Worm (Caenorhabditis elegans): ENCODE data around the gene ZK637.4.

Gene ZK637.4

DNA sequence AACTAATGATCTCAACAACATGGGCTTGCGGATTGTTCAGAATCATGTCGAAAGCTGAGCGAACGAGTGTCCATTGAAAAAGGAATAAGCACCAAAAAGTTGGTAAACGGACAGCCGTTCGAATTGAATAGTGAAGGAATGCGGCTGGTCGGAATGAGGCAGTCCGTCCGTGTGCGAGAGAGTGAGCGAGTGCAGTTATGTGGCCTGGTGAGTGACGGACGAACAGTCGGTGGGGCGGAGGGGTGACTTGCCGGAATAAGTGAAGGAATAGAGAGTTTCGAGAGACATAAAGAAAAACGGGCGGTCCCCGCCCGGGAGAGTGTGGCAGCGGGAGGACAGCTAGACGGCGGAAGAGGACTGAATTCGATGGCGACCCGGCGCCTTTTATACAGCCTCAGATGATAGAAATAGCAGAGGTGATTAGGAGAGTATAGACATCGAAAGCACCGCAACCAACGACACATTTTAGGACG is 28.2 kb upstream of the ZK637.4 start (continued):
- TF ChIP-seq F23B12.7 (tag; optimal IDR thresholded peaks at IDR 0.05; ENCODE audit: insufficient read depth): no peak
- TF ChIP-seq nhr-80 (tag; optimal IDR thresholded peaks at IDR 0.05): peak; percentile 98
- no peak for TF ChIP-seq unc-62 (GFP tag; optimal IDR thresholded peaks at IDR 0.05)
- peak; percentile 70 for TF ChIP-seq madf-10 (tag; optimal IDR thresholded peaks at IDR 0.05)
- TF ChIP-seq madf-8 (GFP tag; conservative IDR thresholded peaks at IDR 0.05): no peak
- TF ChIP-seq athp-1 (tag; optimal IDR thresholded peaks at IDR 0.05): peak; percentile 75
- peak; percentile 82 for TF ChIP-seq chd-7 (tag; optimal IDR thresholded peaks at IDR 0.05)
- TF ChIP-seq pha-4 (tag; optimal IDR thresholded peaks at IDR 0.05): peak; percentile 13
- peak; percentile 95 for TF ChIP-seq ama-1 (optimal IDR thresholded peaks at IDR 0.05)
- TF ChIP-seq ama-1 (GFP tag; optimal IDR thresholded peaks at IDR 0.05): no peak
- no peak for TF ChIP-seq sptf-2 (GFP tag; optimal IDR thresholded peaks at IDR 0.05)
- no peak for TF ChIP-seq Y95B8A.8 (GFP tag; IDR thresholded peaks at IDR 0.05)
- no peak for TF ChIP-seq lsy-27 (tag; optimal IDR thresholded peaks at IDR 0.05; ENCODE audit: borderline replicate concordance, insufficient read depth)
- TF ChIP-seq F55B11.4 (tag; optimal IDR thresholded peaks at IDR 0.05; ENCODE audit: borderline replicate concordance, insufficient read depth): no peak
- peak; percentile 57 for TF ChIP-seq lin-54 (GFP tag; optimal IDR thresholded peaks at IDR 0.05)
- TF ChIP-seq ceh-79 (tag; optimal IDR thresholded peaks at IDR 0.05): peak; percentile 41
- peak; percentile 80 for TF ChIP-seq nfyb-1 (GFP tag; IDR thresholded peaks at IDR 0.05)
- TF ChIP-seq B0035.1 (tag; optimal IDR thresholded peaks at IDR 0.05): peak; percentile 16
- TF ChIP-seq madf-3 (GFP tag; IDR thresholded peaks at IDR 0.05): 0 out of 2 replicates have a peak, but pooled peaks have one; percentile 28
- TF ChIP-seq aptf-3 (GFP tag; IDR thresholded peaks at IDR 0.05): no peak
- TF ChIP-seq ztf-3 (GFP tag; optimal IDR thresholded peaks at IDR 0.05): peak; percentile 13
- TF ChIP-seq let-526 (GFP tag; IDR thresholded peaks at IDR 0.05): peak; percentile 79; the same call in 1 of the 2 replicates
- peak; percentile 79 for TF ChIP-seq egrh-3 (GFP tag; IDR thresholded peaks at IDR 0.05)
- peak; percentile 93 for TF ChIP-seq ets-4 (GFP tag; optimal IDR thresholded peaks at IDR 0.05)
- no peak for TF ChIP-seq ccch-3 (GFP tag; optimal IDR thresholded peaks at IDR 0.05)
- TF ChIP-seq ceh-27 (GFP tag; optimal IDR thresholded peaks at IDR 0.05): no peak
- peak; percentile 67 for TF ChIP-seq tbp1 (GFP tag; optimal IDR thresholded peaks at IDR 0.05)
- no peak for TF ChIP-seq snpc-1.3 (tag; optimal IDR thresholded peaks at IDR 0.05; ENCODE audit: insufficient read depth)
- TF ChIP-seq B0261.1 (tag; optimal IDR thresholded peaks at IDR 0.05): no peak
- no peak for TF ChIP-seq rpc-1 (optimal IDR thresholded peaks at IDR 0.05)
- TF ChIP-seq rpc-1 (tag; optimal IDR thresholded peaks at IDR 0.05): no peak
- no peak for TF ChIP-seq F33H1.4 (GFP tag; IDR thresholded peaks at IDR 0.05)
- TF ChIP-seq unc-130 (GFP tag; optimal IDR thresholded peaks at IDR 0.05): peak; percentile 16
- TF ChIP-seq F10E7.11 (tag; optimal IDR thresholded peaks at IDR 0.05): no peak
- TF ChIP-seq xnd-1 (tag; optimal IDR thresholded peaks at IDR 0.05): no peak
- no peak for TF ChIP-seq lag-1 (GFP tag; IDR thresholded peaks at IDR 0.05)
- TF ChIP-seq efl-1 (GFP tag; optimal IDR thresholded peaks at IDR 0.05): no peak
- no peak for TF ChIP-seq hlh-26 (GFP tag; conservative IDR thresholded peaks at IDR 0.05)
- 0 out of 2 replicates have a peak, but pooled peaks have one; percentile 19 for TF ChIP-seq lir-1 (GFP tag; conservative IDR thresholded peaks at IDR 0.05)
- TF ChIP-seq lin-26 (GFP tag; IDR thresholded peaks at IDR 0.05): peak; percentile 74
- peak; percentile 52 for TF ChIP-seq ZK185.1 (tag; optimal IDR thresholded peaks at IDR 0.05; ENCODE audit: poor library complexity, severe bottlenecking)
- peak; percentile 69 for TF ChIP-seq tlf-1 (GFP tag; optimal IDR thresholded peaks at IDR 0.05)
- peak; percentile 62 for TF ChIP-seq cebp-1 (GFP tag; IDR thresholded peaks at IDR 0.05)
- TF ChIP-seq cebp-1 (tag; optimal IDR thresholded peaks at IDR 0.05): peak; percentile 84
- TF ChIP-seq ceh-58 (GFP tag; IDR thresholded peaks at IDR 0.05): no peak
- TF ChIP-seq nhr-27 (tag; optimal IDR thresholded peaks at IDR 0.05): peak; percentile 20
- no peak for TF ChIP-seq attf-6 (GFP tag; IDR thresholded peaks at IDR 0.05)
- no peak for TF ChIP-seq fkh-3 (tag; optimal IDR thresholded peaks at IDR 0.05)
- no peak for TF ChIP-seq hlh-12 (tag; optimal IDR thresholded peaks at IDR 0.05)
- no peak for TF ChIP-seq attf-3 (GFP tag; conservative IDR thresholded peaks at IDR 0.05)
